Fruit fly (Drosophila melanogaster) whole organism: Measurements from ENCODE around the gene CG15539.

Experiments
- Dll ChIP-seq: fragments of >200 bp; optimal IDR thresholded peaks from 2 replicates; lab custom pipeline; 2017
- psq ChIP-seq: fragments of >200 bp; optimal IDR thresholded peaks from 2 replicates; lab custom pipeline; 2017
- usp ChIP-seq: fragments of >200 bp; optimal IDR thresholded peaks from 2 replicates; lab custom pipeline; 2017; ENCODE audit warnings: missing biosample characterization, missing genetic modification characterization, mixed read lengths

DNA sequence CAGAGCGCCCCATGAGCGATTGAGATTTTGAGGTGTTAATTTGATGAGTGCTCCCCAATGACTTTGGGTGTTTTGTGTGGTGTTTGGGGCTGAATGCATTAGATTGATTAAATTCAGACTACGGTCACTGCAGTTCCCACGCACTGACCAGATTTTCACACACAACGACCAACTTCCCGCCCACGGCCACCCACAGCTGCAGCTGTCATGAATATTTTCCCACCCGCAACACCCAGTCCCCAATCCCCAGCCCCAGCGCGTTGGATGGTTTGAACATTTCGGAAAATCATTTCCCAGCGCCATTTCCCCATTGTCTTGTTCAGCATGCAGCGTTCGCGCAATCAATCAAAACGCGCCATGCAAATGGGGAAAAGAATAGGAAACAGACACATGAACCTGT lies 35.7 kb downstream of the CG15539 start:
- TF ChIP-seq usp (GFP tag; lab: Kevin White, UChicago) (no peak), Dll (no peak), psq (lab: Kevin White, UChicago) (no peak)
